Fruit fly (Drosophila melanogaster): ENCODE data around the gene cana.

DNA sequence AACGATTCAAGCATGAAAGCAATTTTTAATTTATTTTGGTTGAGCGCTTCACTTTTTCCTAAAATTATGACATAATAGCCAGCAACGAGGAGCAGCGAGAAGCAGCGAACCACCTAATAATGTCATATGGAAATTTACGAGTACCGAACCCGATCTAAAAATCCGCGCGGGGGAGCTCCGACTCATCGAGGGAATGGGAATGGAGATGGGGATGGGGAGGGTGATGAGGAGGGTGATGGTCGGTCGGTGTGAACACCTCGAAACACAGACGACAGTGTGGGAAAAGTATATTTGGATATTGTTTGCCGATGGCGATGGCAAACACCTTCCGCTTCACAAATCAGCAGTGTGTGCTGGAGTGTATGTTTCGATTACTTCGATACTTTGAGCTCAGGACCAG, 41.5 kb upstream of the cana start:
- TF ChIP-seq fru (GFP tag; optimal IDR thresholded peaks at IDR 0.05), result no peak
- TF ChIP-seq tai (GFP tag; optimal IDR thresholded peaks at IDR 0.05), result no peak
- TF ChIP-seq Vsx2 (GFP tag; optimal IDR thresholded peaks at IDR 0.05; ENCODE audit: partially characterized antibody), result no peak
- TF ChIP-seq HLH106 (tag; optimal IDR thresholded peaks at IDR 0.05), result no peak
- TF ChIP-seq woc (GFP tag; optimal IDR thresholded peaks at IDR 0.05), result no peak
- no peak for TF ChIP-seq Hr78 (GFP tag; optimal IDR thresholded peaks at IDR 0.05)

All from whole organism, wandering third instar larva.